Fruit fly (Drosophila melanogaster) whole organism: ENCODE results near the gene CG32640.

ENCODE experiments used
- CG8478 ChIP-seq: fragments of >200 bp; optimal IDR thresholded peaks from 2 replicates; lab custom pipeline; 2018; ENCODE audit warnings: inconsistent platforms
- Dll ChIP-seq: fragments of >200 bp; optimal IDR thresholded peaks from 2 replicates; lab custom pipeline; 2017
- EcR ChIP-seq, 2 experiments: fragments of >200 bp; optimal IDR thresholded peaks; 2 replicates each; lab custom pipeline; 2017; ENCODE audit warnings: missing biosample characterization in 2 of 2, missing genetic modification characterization in 2 of 2, missing genetic modification reagents in 2 of 2
- pan ChIP-seq: fragments of >200 bp; optimal IDR thresholded peaks from 2 replicates; lab custom pipeline; 2017
- psq ChIP-seq: fragments of >200 bp; optimal IDR thresholded peaks from 2 replicates; lab custom pipeline; 2017
- usp ChIP-seq: fragments of >200 bp; optimal IDR thresholded peaks from 2 replicates; lab custom pipeline; 2017; ENCODE audit warnings: missing biosample characterization, missing genetic modification characterization, mixed read lengths

DNA sequence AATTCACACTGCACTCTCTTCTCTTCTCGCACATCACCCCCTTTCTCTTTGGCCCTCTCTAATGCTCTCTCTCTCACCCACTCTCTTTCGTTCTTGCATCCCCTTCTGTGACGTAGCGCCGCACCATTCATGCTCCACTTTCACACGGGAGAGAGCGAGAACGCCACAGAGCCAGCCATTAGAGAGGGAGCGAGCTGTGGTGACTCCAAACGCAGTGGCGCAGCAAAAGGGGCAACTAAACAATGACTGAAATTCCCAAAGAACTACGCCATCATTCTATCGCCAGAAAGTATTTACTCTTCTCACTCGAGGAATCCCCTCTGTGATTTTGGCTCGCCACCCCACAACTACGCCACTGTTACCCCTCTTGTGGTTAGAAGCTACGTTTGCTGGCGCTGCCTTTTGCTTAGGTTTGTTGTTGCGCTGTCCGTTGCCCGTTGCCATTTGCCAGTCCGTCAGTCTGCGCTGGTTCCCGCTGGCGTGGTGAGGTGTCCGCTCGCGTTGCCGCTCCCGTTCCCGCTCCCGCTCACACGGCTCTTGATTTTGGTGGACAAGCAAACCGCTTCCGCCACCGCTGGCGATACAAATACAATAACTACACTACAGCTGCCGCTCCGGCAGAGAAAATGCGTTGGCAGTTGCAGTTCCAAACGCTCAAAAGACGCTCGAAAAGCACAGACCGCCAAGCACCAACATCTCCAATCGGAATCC, 46.6 kb upstream of the CG32640 start:
- TF ChIP-seq Dll (lab: Kevin White, UChicago): peak; percentile 68
- TF ChIP-seq psq: no peak
- TF ChIP-seq EcR (GFP tag; optimal IDR thresholded peaks at IDR 0.05; lab: Kevin White, UChicago): no peak
- no peak for TF ChIP-seq usp (GFP tag; lab: Kevin White, UChicago)
- TF ChIP-seq CG8478 (lab: Kevin White, UChicago): no peak
- no peak for TF ChIP-seq pan
